Fruit fly (Drosophila melanogaster) Kc167 (cell line): ENCODE measurements around the gene CG43439.

Experiments used
- Sin3A ChIP-seq: fragments of >200 bp; optimal IDR thresholded peaks from 2 replicates; lab custom pipeline; 2018; ENCODE audit warnings: missing external identifiers
- h ChIP-seq: fragments of >200 bp; optimal IDR thresholded peaks from 3 replicates; lab custom pipeline; 2018; ENCODE audit warnings: missing external identifiers
- insv ChIP-seq: fragments of >200 bp; optimal IDR thresholded peaks from 3 replicates; lab custom pipeline; 2018; ENCODE audit warnings: missing external identifiers
- ttk ChIP-seq: sonication (Bioruptor generic); optimal IDR thresholded peaks from 2 replicates; lab custom pipeline; 2017; ENCODE audit warnings: missing external identifiers

DNA sequence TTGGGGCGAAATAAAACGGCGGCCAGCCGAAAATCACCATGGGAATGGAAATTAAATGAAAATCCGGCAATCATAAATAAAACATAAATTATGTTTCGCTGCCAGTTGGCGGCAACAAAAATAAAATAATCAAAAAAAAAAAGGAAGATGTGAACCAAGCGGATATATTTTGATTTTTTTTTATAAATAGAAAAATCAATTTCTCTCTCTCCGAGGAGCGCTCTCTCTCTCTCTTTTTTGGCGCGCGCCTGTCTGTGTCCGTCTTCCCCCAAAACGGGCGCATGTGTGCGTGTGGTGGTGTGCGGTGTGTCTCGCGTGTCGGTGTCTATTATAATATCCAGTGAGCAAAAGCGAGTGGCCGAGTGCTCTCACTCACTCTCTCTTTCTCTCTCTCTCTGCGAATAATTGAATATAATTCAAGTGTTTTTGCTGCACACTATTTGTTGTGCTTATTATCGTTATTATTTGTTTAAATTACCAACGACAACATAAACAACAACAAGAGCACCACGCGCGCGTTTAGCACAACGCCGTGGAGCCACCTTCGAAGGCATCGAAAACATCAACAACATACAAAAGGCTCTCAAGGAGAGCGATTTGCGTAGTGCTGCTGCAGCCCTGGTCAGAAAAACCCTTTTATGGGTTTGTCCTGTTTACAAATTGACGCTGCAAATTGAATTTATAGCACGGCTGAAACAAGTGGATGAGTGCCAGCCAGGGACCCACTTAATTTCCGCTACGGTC is 41.0 kb downstream of the CG43439 start:
- no peak for TF ChIP-seq Sin3A (lab: Kevin White, UChicago)
- TF ChIP-seq ttk (lab: Kevin White, UChicago): no peak
- TF ChIP-seq insv: no peak
- TF ChIP-seq h (lab: Kevin White, UChicago): no peak
